Fruit fly (Drosophila melanogaster) whole organism, prepupa: ENCODE measurements around the gene CG34284.

Experiments used
- Blimp-1 ChIP-seq: fragments of 200-800 bp; sonication (Bioruptor generic); optimal IDR thresholded peaks from 3 replicates; lab custom pipeline; 2017; ENCODE audit warnings: missing biosample characterization, missing genetic modification characterization, mild to moderate bottlenecking, moderate library complexity, missing genetic modification reagents
- CG10631 ChIP-seq: fragments of 200-800 bp; sonication (Bioruptor generic); optimal IDR thresholded peaks from 2 replicates; lab custom pipeline; 2016; ENCODE audit warnings: missing biosample characterization, missing genetic modification characterization
- CG11294 ChIP-seq: fragments of 200-800 bp; sonication (Bioruptor generic); IDR thresholded peaks from 2 replicates; pipeline ENCODE4 v1.3.6; 2022; ENCODE audit warnings: missing biosample characterization, missing genetic modification characterization
- CG11762 ChIP-seq: fragments of 200-800 bp; sonication (Bioruptor generic); optimal IDR thresholded peaks from 3 replicates; lab custom pipeline; 2016; ENCODE audit warnings: missing biosample characterization, missing genetic modification characterization; ENCODE audit not compliant: insufficient read depth
- CG15336 ChIP-seq: fragments of 200-800 bp; sonication (Bioruptor generic); IDR thresholded peaks from 2 replicates; pipeline ENCODE4 v1.3.6; 2022; ENCODE audit warnings: missing biosample characterization, missing genetic modification characterization
- CG1621 ChIP-seq: fragments of 200-800 bp; sonication (Bioruptor generic); optimal IDR thresholded peaks from 3 replicates; lab custom pipeline; 2018; ENCODE audit warnings: missing biosample characterization, mild to moderate bottlenecking, missing genetic modification characterization
- CG16779 ChIP-seq: fragments of 200-800 bp; sonication (Bioruptor generic); optimal IDR thresholded peaks from 3 replicates; lab custom pipeline; 2017; ENCODE audit warnings: missing biosample characterization, mild to moderate bottlenecking, missing genetic modification characterization
- CG3032 ChIP-seq: fragments of 200-800 bp; optimal IDR thresholded peaks from 2 replicates; lab custom pipeline; 2019; ENCODE audit warnings: missing biosample characterization, mild to moderate bottlenecking, missing genetic modification characterization, moderate library complexity
- CG31627 ChIP-seq: fragments of 200-800 bp; sonication (Bioruptor generic); optimal IDR thresholded peaks from 3 replicates; lab custom pipeline; 2016; ENCODE audit warnings: missing biosample characterization, missing genetic modification characterization
- CG32006 ChIP-seq: fragments of 200-800 bp; sonication (Bioruptor generic); optimal IDR thresholded peaks from 3 replicates; lab custom pipeline; 2017; ENCODE audit warnings: missing biosample characterization, mild to moderate bottlenecking, missing genetic modification characterization
- CG3919 ChIP-seq: fragments of 200-800 bp; sonication (Bioruptor generic); optimal IDR thresholded peaks from 3 replicates; lab custom pipeline; 2016; ENCODE audit warnings: missing biosample characterization, missing genetic modification characterization
- CG4318 ChIP-seq: fragments of 200-800 bp; sonication (Bioruptor generic); optimal IDR thresholded peaks from 3 replicates; lab custom pipeline; 2017; ENCODE audit warnings: missing biosample characterization, mild to moderate bottlenecking, missing genetic modification characterization
- CG6276 ChIP-seq: fragments of 200-800 bp; sonication (Bioruptor generic); optimal IDR thresholded peaks from 2 replicates; lab custom pipeline; 2017; ENCODE audit warnings: missing biosample characterization, mild to moderate bottlenecking, missing genetic modification characterization
- CG6808 ChIP-seq: fragments of 200-800 bp; sonication (Bioruptor generic); optimal IDR thresholded peaks from 3 replicates; lab custom pipeline; 2017; ENCODE audit warnings: missing biosample characterization, missing genetic modification characterization, mild to moderate bottlenecking, moderate library complexity, missing genetic modification reagents
- CG6854 ChIP-seq: fragments of 200-800 bp; sonication (Bioruptor generic); optimal IDR thresholded peaks from 2 replicates; lab custom pipeline; 2017; ENCODE audit warnings: missing biosample characterization, mild to moderate bottlenecking, missing genetic modification characterization
- CG8119 ChIP-seq: fragments of 200-800 bp; sonication (Bioruptor generic); IDR thresholded peaks from 3 replicates; pipeline ENCODE4 v1.3.6; 2022; ENCODE audit warnings: missing biosample characterization, missing genetic modification characterization
- CG8632 ChIP-seq: fragments of 200-800 bp; sonication (Bioruptor generic); optimal IDR thresholded peaks from 3 replicates; lab custom pipeline; 2016; ENCODE audit warnings: missing biosample characterization, missing genetic modification characterization
- CG9139 ChIP-seq: fragments of 200-800 bp; sonication (Bioruptor generic); optimal IDR thresholded peaks from 3 replicates; lab custom pipeline; 2017; ENCODE audit warnings: missing biosample characterization, mild to moderate bottlenecking, missing genetic modification characterization
- Eip75B ChIP-seq: fragments of 200-800 bp; sonication (Bioruptor generic); optimal IDR thresholded peaks from 3 replicates; lab custom pipeline; 2016; ENCODE audit warnings: missing biosample characterization, missing genetic modification characterization
- Eip78C ChIP-seq: fragments of 200-800 bp; sonication (Bioruptor generic); peaks from one replicate; lab custom pipeline; 2016; ENCODE audit warnings: missing biosample characterization, missing genetic modification characterization
- Eip93F ChIP-seq: fragments of 200-800 bp; sonication (Bioruptor generic); optimal IDR thresholded peaks from 2 replicates; lab custom pipeline; 2016; ENCODE audit warnings: missing biosample characterization, mild to moderate bottlenecking, missing genetic modification characterization
- Ets21C ChIP-seq: fragments of 200-800 bp; sonication (Bioruptor generic); optimal IDR thresholded peaks from 3 replicates; lab custom pipeline; 2016; ENCODE audit warnings: missing biosample characterization, missing genetic modification characterization
- Ets96B ChIP-seq: fragments of 200-800 bp; optimal IDR thresholded peaks from 2 replicates; lab custom pipeline; 2019; ENCODE audit warnings: missing biosample characterization, mild to moderate bottlenecking, missing genetic modification characterization, moderate library complexity
- Gug ChIP-seq: fragments of 200-800 bp; sonication (Bioruptor generic); IDR thresholded peaks from 2 replicates; pipeline ENCODE4 v1.3.6; 2022; ENCODE audit warnings: missing biosample characterization, missing genetic modification characterization
- Hr38 ChIP-seq: sonication (Bioruptor generic); optimal IDR thresholded peaks from 2 replicates; lab custom pipeline; 2016; ENCODE audit warnings: missing biosample characterization, missing genetic modification characterization
- Hr39 ChIP-seq: fragments of 200-800 bp; sonication (Bioruptor generic); optimal IDR thresholded peaks from 2 replicates; lab custom pipeline; 2016; ENCODE audit warnings: missing biosample characterization, missing genetic modification characterization
- Lpt ChIP-seq: fragments of 200-800 bp; sonication (Bioruptor generic); optimal IDR thresholded peaks from 3 replicates; lab custom pipeline; 2016; ENCODE audit warnings: missing biosample characterization, missing genetic modification characterization
- Met ChIP-seq: fragments of 200-800 bp; sonication (Bioruptor generic); optimal IDR thresholded peaks from 3 replicates; lab custom pipeline; 2016; ENCODE audit warnings: missing biosample characterization, missing genetic modification characterization
- OdsH ChIP-seq: fragments of 200-800 bp; sonication (Bioruptor generic); optimal IDR thresholded peaks from 3 replicates; lab custom pipeline; 2016; ENCODE audit warnings: missing biosample characterization, missing genetic modification characterization
- Smox ChIP-seq: fragments of 200-800 bp; sonication (Bioruptor generic); optimal IDR thresholded peaks from 3 replicates; lab custom pipeline; 2016; ENCODE audit warnings: missing biosample characterization, missing genetic modification characterization
- Sox102F ChIP-seq: fragments of 200-800 bp; sonication (Bioruptor generic); optimal IDR thresholded peaks from 2 replicates; lab custom pipeline; 2016; ENCODE audit warnings: missing biosample characterization, mild to moderate bottlenecking, missing genetic modification characterization
- Sox15 ChIP-seq: fragments of 200-800 bp; sonication (Bioruptor generic); optimal IDR thresholded peaks from 3 replicates; lab custom pipeline; 2016; ENCODE audit warnings: missing biosample characterization, missing genetic modification characterization
- achi ChIP-seq: fragments of 200-800 bp; sonication (Bioruptor generic); optimal IDR thresholded peaks from 3 replicates; lab custom pipeline; 2016; ENCODE audit warnings: missing biosample characterization, missing genetic modification characterization
- acj6 ChIP-seq: fragments of 200-800 bp; sonication (Bioruptor generic); optimal IDR thresholded peaks from 3 replicates; lab custom pipeline; 2016; ENCODE audit warnings: missing biosample characterization, missing genetic modification characterization
- dsx ChIP-seq: fragments of 200-800 bp; optimal IDR thresholded peaks from 3 replicates; lab custom pipeline; 2019; ENCODE audit warnings: missing biosample characterization, mild to moderate bottlenecking, missing genetic modification characterization, moderate library complexity; ENCODE audit not compliant: poor library complexity, severe bottlenecking
- eg ChIP-seq: fragments of 200-800 bp; sonication (Bioruptor generic); IDR thresholded peaks from 3 replicates; pipeline ENCODE4 v1.3.6; 2022; ENCODE audit warnings: missing biosample characterization, missing genetic modification characterization
- esn ChIP-seq: fragments of 200-800 bp; sonication (Bioruptor generic); optimal IDR thresholded peaks from 2 replicates; lab custom pipeline; 2016; ENCODE audit warnings: missing biosample characterization, mild to moderate bottlenecking, missing genetic modification characterization, moderate library complexity
- fd59A ChIP-seq: fragments of 200-800 bp; sonication (Bioruptor generic); optimal IDR thresholded peaks from 2 replicates; lab custom pipeline; 2017; ENCODE audit warnings: missing biosample characterization, mild to moderate bottlenecking, missing genetic modification characterization, missing genetic modification reagents
- fd85E ChIP-seq: fragments of 200-800 bp; sonication (Bioruptor generic); optimal IDR thresholded peaks from 3 replicates; lab custom pipeline; 2016; ENCODE audit warnings: missing biosample characterization, missing genetic modification characterization
- fkh ChIP-seq: fragments of 200-800 bp; sonication (Bioruptor generic); optimal IDR thresholded peaks from 3 replicates; lab custom pipeline; 2017; ENCODE audit warnings: missing biosample characterization, mild to moderate bottlenecking, missing genetic modification characterization, moderate library complexity
- net ChIP-seq: fragments of 200-800 bp; sonication (Bioruptor generic); optimal IDR thresholded peaks from 3 replicates; lab custom pipeline; 2016; ENCODE audit warnings: missing biosample characterization, missing genetic modification characterization
- spab ChIP-seq: fragments of 200-800 bp; sonication (Bioruptor generic); optimal IDR thresholded peaks from 2 replicates; lab custom pipeline; 2017; ENCODE audit warnings: missing biosample characterization, mild to moderate bottlenecking, missing genetic modification characterization, missing genetic modification reagents
- ss ChIP-seq, 2 experiments: fragments of 200-800 bp; sonication (Bioruptor generic); optimal IDR thresholded peaks; 2 replicates in 1 of 2; 3 replicates in 1 of 2; lab custom pipeline; 2017 to 2018; ENCODE audit warnings: mild to moderate bottlenecking in 2 of 2, missing biosample characterization in 2 of 2, missing genetic modification characterization in 2 of 2, moderate library complexity in 1 of 2
- svp ChIP-seq: fragments of 200-800 bp; sonication (Bioruptor generic); peaks from one replicate; lab custom pipeline; 2016; ENCODE audit warnings: missing biosample characterization, missing genetic modification characterization
- topi ChIP-seq: fragments of 200-800 bp; sonication (Bioruptor generic); optimal IDR thresholded peaks from 3 replicates; lab custom pipeline; 2016; ENCODE audit warnings: missing biosample characterization, missing genetic modification characterization
- vri ChIP-seq: fragments of 200-800 bp; sonication (Bioruptor generic); optimal IDR thresholded peaks from 3 replicates; lab custom pipeline; 2016; ENCODE audit warnings: missing biosample characterization, mild to moderate bottlenecking, missing genetic modification characterization

CG34284 gene

dm6 chr3R:18914594-18915275 is 12.0 kb upstream of the CG34284 start, which contains the start of gene Xrp1 (continued):
- TF ChIP-seq ss (GFP tag; optimal IDR thresholded peaks at IDR 0.05; lab: Kevin White, UChicago) = no peak
- no peak for TF ChIP-seq CG3032 (tag; lab: Kevin White, UChicago)
- no peak for TF ChIP-seq acj6 (GFP tag; lab: Kevin White, UChicago)
- peak; percentile 65 for TF ChIP-seq Eip78C (GFP tag; lab: Kevin White, UChicago)
- no peak for TF ChIP-seq achi
- TF ChIP-seq Eip93F = no peak
- no peak for TF ChIP-seq OdsH
- TF ChIP-seq topi (GFP tag; lab: Kevin White, UChicago) = no peak
- TF ChIP-seq CG16779 = no peak
- no peak for TF ChIP-seq Eip75B (GFP tag; lab: Kevin White, UChicago)
- TF ChIP-seq CG6854 (GFP tag; lab: Kevin White, UChicago) = peak; percentile 15
- no peak for TF ChIP-seq dsx
- TF ChIP-seq eg (GFP tag; lab: Robert Waterston, UW) = peak; percentile 43

- no peak for TF ChIP-seq CG9139 (GFP tag; lab: Kevin White, UChicago)
- peak; percentile 66 for TF ChIP-seq CG3919 (GFP tag; lab: Kevin White, UChicago)
- peak; percentile 5 for TF ChIP-seq Lpt (GFP tag; lab: Kevin White, UChicago)
- TF ChIP-seq CG32006 (GFP tag; lab: Kevin White, UChicago) = peak; percentile 87
- peak; percentile 47 for TF ChIP-seq fd59A
- TF ChIP-seq net (GFP tag; lab: Kevin White, UChicago) = peak; percentile 50
- peak; percentile 4 for TF ChIP-seq Blimp-1 (GFP tag; lab: Kevin White, UChicago)
- TF ChIP-seq CG1621 = peak; percentile 36
- TF ChIP-seq Eip93F = no peak
- TF ChIP-seq CG4318 (GFP tag; lab: Kevin White, UChicago) = peak; percentile 83
- TF ChIP-seq CG6854 (GFP tag; lab: Kevin White, UChicago) = no peak
- TF ChIP-seq Gug (GFP tag; lab: Robert Waterston, UW) = 0 out of 2 replicates have a peak, but pooled peaks have one; percentile 9
- peak; percentile 45 for TF ChIP-seq Ets96B (tag; lab: Kevin White, UChicago)
- no peak for TF ChIP-seq fkh
- TF ChIP-seq CG11294 (GFP tag; lab: Robert Waterston, UW) = no peak
- TF ChIP-seq CG8119 (GFP tag; lab: Robert Waterston, UW) = peak; percentile 52
- TF ChIP-seq topi (GFP tag; lab: Kevin White, UChicago) = peak; percentile 48
- peak; percentile 73 for TF ChIP-seq eg (GFP tag; lab: Robert Waterston, UW)
- peak; percentile 45 for TF ChIP-seq CG31627 (GFP tag; lab: Kevin White, UChicago)
- TF ChIP-seq CG11762 (GFP tag; lab: Kevin White, UChicago) = peak; percentile 36
- peak; percentile 61 for TF ChIP-seq CG6276
- TF ChIP-seq Ets21C (GFP tag; lab: Kevin White, UChicago) = peak; percentile 48
- peak; percentile 54 for TF ChIP-seq vri (GFP tag; lab: Kevin White, UChicago)
- TF ChIP-seq Eip75B (GFP tag; lab: Kevin White, UChicago) = peak; percentile 57
- peak; percentile 37; the same call in 1 of the 2 replicates for TF ChIP-seq CG15336
- peak; percentile 71 for TF ChIP-seq Met (GFP tag; lab: Kevin White, UChicago)
- TF ChIP-seq esn (GFP tag; lab: Kevin White, UChicago) = peak; percentile 72
- peak; percentile 64 for TF ChIP-seq Smox (GFP tag; lab: Kevin White, UChicago)
- peak; percentile 68 for TF ChIP-seq Hr39 (GFP tag; lab: Kevin White, UChicago)
- no peak for TF ChIP-seq CG16779
- peak; percentile 71 for TF ChIP-seq Sox102F (GFP tag; lab: Kevin White, UChicago)
- peak; percentile 30 for TF ChIP-seq CG8632 (GFP tag; lab: Kevin White, UChicago)
- peak; percentile 76 for TF ChIP-seq Eip78C (GFP tag; lab: Kevin White, UChicago)
- peak; percentile 55 for TF ChIP-seq acj6 (GFP tag; lab: Kevin White, UChicago)
- TF ChIP-seq OdsH = peak; percentile 50
- peak; percentile 81 for TF ChIP-seq svp (GFP tag; lab: Kevin White, UChicago)
- TF ChIP-seq Hr38 (GFP tag; lab: Kevin White, UChicago) = no peak
- TF ChIP-seq Sox15 (GFP tag; lab: Kevin White, UChicago) = peak; percentile 3
- TF ChIP-seq spab (GFP tag; lab: Kevin White, UChicago) = no peak
- TF ChIP-seq fd85E = no peak
- TF ChIP-seq CG6808 (GFP tag; lab: Kevin White, UChicago) = peak; percentile 30
- TF ChIP-seq CG10631 (GFP tag; lab: Kevin White, UChicago) = peak; percentile 54
These were observed 11.3 kb upstream of the CG34284 start for dm6 chr3R:18913856-18914593.
